Fruit fly (Drosophila melanogaster): ENCODE results near the gene Hel25E.
A peak's percentile ranks its signal among the peaks of the same experiment; 100 is the strongest.

Hel25E gene

DNA sequence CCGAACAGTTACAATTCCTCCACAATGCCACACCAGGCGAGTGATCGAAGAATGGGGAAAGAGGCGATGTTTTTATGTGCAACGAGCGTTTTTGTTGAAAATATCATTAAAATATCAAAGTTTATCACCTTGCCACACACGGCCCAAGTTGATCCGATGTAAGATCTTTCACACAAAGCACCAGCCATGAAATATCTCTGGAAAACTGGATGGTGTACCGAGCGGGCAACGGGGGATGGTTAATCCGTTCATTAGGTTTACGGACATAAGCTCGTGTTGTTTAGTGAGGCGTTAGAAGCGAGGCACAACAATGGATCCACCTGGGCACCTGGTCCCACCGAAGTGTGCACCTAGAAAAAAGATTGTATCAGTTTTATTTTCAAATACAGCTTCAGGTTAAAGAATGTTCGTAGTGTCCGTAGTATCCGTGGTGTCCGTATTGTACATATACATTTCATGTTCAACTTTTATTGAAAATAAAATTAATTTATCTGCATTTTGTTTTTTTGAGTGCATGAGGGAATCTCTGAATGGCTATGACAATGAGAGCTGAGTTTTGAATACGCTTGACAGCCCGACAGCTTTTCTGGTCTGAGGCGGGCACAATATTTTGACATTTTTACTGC, 45.5 kb downstream of the Hel25E start:
- TF ChIP-seq CG14655 (GFP tag; optimal IDR thresholded peaks at IDR 0.05) (no peak), CG8301 (tag; optimal IDR thresholded peaks at IDR 0.05) (peak; percentile 0), Ets98B (GFP tag; IDR thresholded peaks at IDR 0.05) (no peak)

DNA sequence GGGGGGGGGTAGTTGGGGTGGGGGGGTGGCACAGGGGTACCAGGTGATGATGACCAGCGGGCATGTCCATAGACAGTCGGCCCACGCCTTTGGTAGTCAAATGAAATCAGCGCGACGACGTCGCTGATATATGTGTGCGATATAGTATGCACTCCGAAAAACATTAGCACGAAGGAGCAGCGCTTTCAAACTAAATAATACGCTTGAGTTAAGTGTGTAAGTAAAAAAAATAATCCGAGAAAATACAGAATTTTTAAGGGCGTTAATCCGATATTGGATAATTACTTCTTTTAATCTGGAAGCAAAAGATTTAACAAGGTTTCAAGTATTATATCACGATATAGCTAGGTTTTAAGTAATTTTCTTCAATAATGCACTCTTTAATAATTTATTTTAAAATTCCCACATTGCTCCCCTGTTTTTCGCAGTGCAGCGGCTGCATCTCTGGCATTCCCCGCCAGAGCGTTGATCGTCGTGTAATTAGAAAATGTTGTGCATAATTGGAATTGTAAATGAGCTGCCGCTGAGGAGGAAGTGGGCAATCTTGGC, 47.2 kb downstream of the Hel25E start:
- TF ChIP-seq CG17806 (tag; optimal IDR thresholded peaks at IDR 0.05): peak; percentile 32
- TF ChIP-seq CG15710 (tag; optimal IDR thresholded peaks at IDR 0.05): no peak
- peak; percentile 46 for TF ChIP-seq CG8159 (tag; optimal IDR thresholded peaks at IDR 0.05)
- TF ChIP-seq Pif1A (GFP tag; optimal IDR thresholded peaks at IDR 0.05): no peak
- TF ChIP-seq CG10348 (GFP tag; IDR thresholded peaks at IDR 0.05): no peak
- peak; percentile 23; the same call in 1 of the 2 replicates for TF ChIP-seq Ets98B (GFP tag; IDR thresholded peaks at IDR 0.05)
- TF ChIP-seq Pif1B (GFP tag; optimal IDR thresholded peaks at IDR 0.05): peak; percentile 9
- TF ChIP-seq CG9948 (tag; optimal IDR thresholded peaks at IDR 0.05): peak; percentile 39
- TF ChIP-seq gl (tag; optimal IDR thresholded peaks at IDR 0.05): no peak
- TF ChIP-seq CG14655 (GFP tag; optimal IDR thresholded peaks at IDR 0.05): peak; percentile 73
- no peak for TF ChIP-seq D1 (tag; optimal IDR thresholded peaks at IDR 0.05)
- peak; percentile 60 for TF ChIP-seq CG8301 (tag; optimal IDR thresholded peaks at IDR 0.05)

DNA sequence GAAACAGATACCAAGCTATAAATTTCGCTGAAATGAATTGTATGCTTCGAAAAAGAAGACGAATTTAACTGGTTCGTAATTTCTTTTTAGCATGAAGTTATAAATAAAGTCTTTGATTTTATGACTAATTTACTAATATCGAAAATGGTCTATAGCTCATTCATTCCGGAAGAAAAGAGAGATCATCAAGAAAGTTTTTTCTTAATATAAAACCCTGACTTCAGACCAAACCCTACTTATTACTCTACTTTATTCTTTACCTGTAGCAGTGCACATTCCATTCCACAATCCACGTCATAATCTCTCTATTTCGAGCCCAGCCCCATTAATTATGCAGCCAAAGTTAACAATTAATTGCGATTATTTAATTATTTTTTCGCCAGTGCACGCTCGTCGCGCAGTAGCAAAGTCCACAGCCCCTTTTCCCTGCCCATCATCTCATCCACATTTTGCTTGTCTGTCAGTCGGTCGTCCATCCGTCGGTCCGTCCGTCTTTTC, 48.2 kb downstream of the Hel25E start:
- TF ChIP-seq CG8301 (tag; optimal IDR thresholded peaks at IDR 0.05): peak; percentile 43
- peak; percentile 19 for TF ChIP-seq Pif1A (GFP tag; optimal IDR thresholded peaks at IDR 0.05)
- peak; percentile 44 for TF ChIP-seq CG17806 (tag; optimal IDR thresholded peaks at IDR 0.05)
- peak; percentile 13 for TF ChIP-seq Snoo (tag; optimal IDR thresholded peaks at IDR 0.05)
- peak; percentile 14 for TF ChIP-seq CG13204 (GFP tag; optimal IDR thresholded peaks at IDR 0.05)
- no peak for TF ChIP-seq Pif1B (GFP tag; optimal IDR thresholded peaks at IDR 0.05)
- no peak for TF ChIP-seq CG32121 (GFP tag; IDR thresholded peaks at IDR 0.05)
- peak; percentile 40 for TF ChIP-seq CG15710 (tag; optimal IDR thresholded peaks at IDR 0.05)
- TF ChIP-seq CG12605 (GFP tag; IDR thresholded peaks at IDR 0.05): no peak
- TF ChIP-seq CG4496 (GFP tag; IDR thresholded peaks at IDR 0.05): no peak
- TF ChIP-seq CG9948 (tag; optimal IDR thresholded peaks at IDR 0.05): peak; percentile 59
- TF ChIP-seq EcR (GFP tag; optimal IDR thresholded peaks at IDR 0.05): no peak
- TF ChIP-seq CG34367 (tag; optimal IDR thresholded peaks at IDR 0.05): peak; percentile 9
- TF ChIP-seq gl (tag; optimal IDR thresholded peaks at IDR 0.05): peak; percentile 39
- TF ChIP-seq CG8159 (tag; optimal IDR thresholded peaks at IDR 0.05): peak; percentile 58
- TF ChIP-seq rn (GFP tag; IDR thresholded peaks at IDR 0.05): no peak
- no peak for TF ChIP-seq fd96Ca (GFP tag; IDR thresholded peaks at IDR 0.05)
- TF ChIP-seq CG14655 (GFP tag; optimal IDR thresholded peaks at IDR 0.05): peak; percentile 70

DNA sequence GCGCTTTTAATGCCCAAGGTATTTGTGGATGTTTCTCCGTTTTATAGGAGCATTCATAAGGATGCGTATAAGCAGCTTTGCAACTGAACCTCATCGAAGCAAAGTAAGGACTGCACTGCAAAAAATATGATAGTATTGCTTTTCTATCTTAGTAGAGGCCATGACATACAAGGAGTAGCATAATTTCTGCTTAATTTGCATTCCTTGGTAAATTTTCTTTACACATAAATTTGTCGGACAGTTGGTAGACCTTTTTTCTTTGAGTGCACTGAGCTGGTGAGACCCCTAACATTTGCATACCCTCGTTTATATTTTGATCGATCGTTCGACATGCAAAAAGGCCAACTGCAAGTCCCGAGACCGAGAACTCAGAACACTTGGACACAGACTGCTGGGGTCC, 49.2 kb downstream of the Hel25E start:
- TF ChIP-seq gl (tag; optimal IDR thresholded peaks at IDR 0.05) (no peak), D1 (tag; optimal IDR thresholded peaks at IDR 0.05) (no peak), CG12605 (GFP tag; IDR thresholded peaks at IDR 0.05) (no peak), CG4496 (GFP tag; IDR thresholded peaks at IDR 0.05) (peak; percentile 49; the same call in 1 of the 3 replicates), CG14655 (GFP tag; optimal IDR thresholded peaks at IDR 0.05) (peak; percentile 29), Pif1A (GFP tag; optimal IDR thresholded peaks at IDR 0.05) (peak; percentile 63), CG9948 (tag; optimal IDR thresholded peaks at IDR 0.05) (peak; percentile 62), Pif1B (GFP tag; optimal IDR thresholded peaks at IDR 0.05) (peak; percentile 45), CG13204 (GFP tag; optimal IDR thresholded peaks at IDR 0.05) (no peak), Snoo (tag; optimal IDR thresholded peaks at IDR 0.05) (peak; percentile 73), CG32121 (GFP tag; IDR thresholded peaks at IDR 0.05) (no peak), Ets98B (GFP tag; IDR thresholded peaks at IDR 0.05) (no peak), CG15710 (tag; optimal IDR thresholded peaks at IDR 0.05) (peak; percentile 67), rn (GFP tag; IDR thresholded peaks at IDR 0.05) (no peak), CG34367 (tag; optimal IDR thresholded peaks at IDR 0.05) (peak; percentile 58), CG8301 (tag; optimal IDR thresholded peaks at IDR 0.05) (no peak), CG10348 (GFP tag; IDR thresholded peaks at IDR 0.05) (no peak), CG17806 (tag; optimal IDR thresholded peaks at IDR 0.05) (peak; percentile 67), fd96Ca (GFP tag; IDR thresholded peaks at IDR 0.05) (0 out of 3 replicates have a peak, but pooled peaks have one; percentile 12), EcR (GFP tag; optimal IDR thresholded peaks at IDR 0.05) (no peak), CG8159 (tag; optimal IDR thresholded peaks at IDR 0.05) (peak; percentile 66)

DNA sequence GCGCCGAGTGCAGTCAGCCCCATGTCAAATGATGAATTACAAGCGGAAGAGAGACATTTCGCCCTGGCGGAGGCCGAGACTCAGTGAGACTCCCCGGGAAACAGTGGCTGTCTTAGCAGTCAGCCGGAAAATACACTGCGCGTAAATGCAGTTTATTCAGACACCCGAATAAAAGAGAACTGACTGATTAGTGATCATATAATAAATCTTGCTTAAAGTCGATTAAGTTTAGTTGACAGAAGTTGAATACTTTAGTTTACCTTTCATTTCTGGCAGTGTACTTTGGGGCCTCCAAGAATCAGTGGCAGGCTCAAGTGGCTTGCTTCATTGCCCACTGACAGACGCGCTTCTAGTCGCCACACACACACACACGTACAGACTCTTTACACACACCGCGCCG, 50.9 kb downstream of the Hel25E start:
- TF ChIP-seq gl (tag; optimal IDR thresholded peaks at IDR 0.05) (peak; percentile 71), D1 (tag; optimal IDR thresholded peaks at IDR 0.05) (no peak), CG9948 (tag; optimal IDR thresholded peaks at IDR 0.05) (peak; percentile 63), Snoo (tag; optimal IDR thresholded peaks at IDR 0.05) (peak; percentile 12), CG4496 (GFP tag; IDR thresholded peaks at IDR 0.05) (peak; percentile 78), CG8301 (tag; optimal IDR thresholded peaks at IDR 0.05) (peak; percentile 77), fd96Ca (GFP tag; IDR thresholded peaks at IDR 0.05) (peak; percentile 82), Pif1B (GFP tag; optimal IDR thresholded peaks at IDR 0.05) (peak; percentile 70), CG17806 (tag; optimal IDR thresholded peaks at IDR 0.05) (peak; percentile 70), CG15710 (tag; optimal IDR thresholded peaks at IDR 0.05) (peak; percentile 73), CG12605 (GFP tag; IDR thresholded peaks at IDR 0.05) (peak; percentile 48; the same call in 1 of the 2 replicates), CG13204 (GFP tag; optimal IDR thresholded peaks at IDR 0.05) (peak; percentile 56), CG32121 (GFP tag; IDR thresholded peaks at IDR 0.05) (no peak), CG10348 (GFP tag; IDR thresholded peaks at IDR 0.05) (no peak), CG14655 (GFP tag; optimal IDR thresholded peaks at IDR 0.05) (peak; percentile 84), EcR (GFP tag; optimal IDR thresholded peaks at IDR 0.05) (no peak), rn (GFP tag; IDR thresholded peaks at IDR 0.05) (peak; percentile 45; the same call in 1 of the 2 replicates), Pif1A (GFP tag; optimal IDR thresholded peaks at IDR 0.05) (peak; percentile 84), CG34367 (tag; optimal IDR thresholded peaks at IDR 0.05) (peak; percentile 76), CG8159 (tag; optimal IDR thresholded peaks at IDR 0.05) (peak; percentile 80), Ets98B (GFP tag; IDR thresholded peaks at IDR 0.05) (peak; percentile 44)
